Worm (Caenorhabditis elegans): ENCODE data around the gene Y57A10A.27.

The Y57A10A.27 gene

DNA sequence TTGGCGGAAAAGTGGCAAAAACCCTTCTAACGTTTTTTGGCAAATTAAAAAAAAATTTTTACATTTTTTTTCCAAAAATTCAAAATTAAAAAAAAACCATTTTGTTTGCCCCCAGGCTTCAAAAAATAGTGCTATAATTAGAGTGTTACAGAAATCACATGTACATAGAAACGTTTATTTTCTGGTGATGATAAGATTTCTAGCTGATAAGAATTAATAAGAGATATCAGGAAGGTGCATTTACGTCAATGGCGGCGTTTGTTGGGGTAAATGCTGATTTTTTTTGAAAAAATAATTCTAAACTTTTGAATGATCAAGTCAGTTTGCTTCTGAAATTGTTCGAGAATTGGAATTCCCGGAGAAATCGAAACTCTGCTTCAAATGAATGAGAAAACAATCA lies 8.0 kb downstream of the Y57A10A.27 start:
- TF ChIP-seq unc-62 (GFP tag; optimal IDR thresholded peaks at IDR 0.05), result no peak

- TF ChIP-seq unc-62 (GFP tag; optimal IDR thresholded peaks at IDR 0.05), result no peak
Observed at ce11 chrII:12266145-12266544, 8.7 kb downstream of the Y57A10A.27 start, which contains the start of gene tric-1B.1. tric-1B.1 (minus strand) TSS chrII:12266245.

ce11 chrII:12264847-12265246 lies 10.0 kb downstream of the Y57A10A.27 start:
- no peak for TF ChIP-seq unc-62 (GFP tag; optimal IDR thresholded peaks at IDR 0.05)

DNA sequence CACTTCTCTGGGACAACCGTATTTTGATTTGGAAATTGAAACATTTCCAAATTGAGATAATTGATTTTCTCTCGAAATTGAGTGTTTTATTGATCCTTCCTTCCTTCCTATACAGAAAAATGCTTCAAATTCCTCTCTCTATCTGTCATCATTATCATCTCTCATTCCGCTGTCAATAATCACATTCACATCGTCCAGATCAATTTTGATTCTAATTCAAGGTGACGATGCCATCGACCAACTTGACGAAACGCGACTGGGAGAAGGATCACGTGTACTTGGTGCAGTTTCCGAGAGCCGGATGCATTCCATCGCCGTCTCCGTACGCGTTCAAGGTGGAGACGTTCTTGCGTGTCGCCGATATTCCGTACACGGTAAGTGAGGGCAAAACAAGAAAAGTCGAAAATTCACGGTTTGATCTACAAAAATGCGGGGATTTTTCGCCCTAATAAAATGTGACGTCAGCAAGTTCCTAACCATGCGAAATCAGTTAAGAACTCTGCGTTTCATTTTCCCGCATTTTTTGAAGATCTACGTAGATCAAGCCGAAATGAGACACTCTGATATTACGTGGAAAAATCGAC lies 10.8 kb downstream of the Y57A10A.27 start, which contains the start of gene faxc-1:
faxc-1 (plus strand) TSS at position 222 of the 584 bp plus-strand sequence.
- TF ChIP-seq unc-62 (GFP tag; optimal IDR thresholded peaks at IDR 0.05), result no peak

DNA sequence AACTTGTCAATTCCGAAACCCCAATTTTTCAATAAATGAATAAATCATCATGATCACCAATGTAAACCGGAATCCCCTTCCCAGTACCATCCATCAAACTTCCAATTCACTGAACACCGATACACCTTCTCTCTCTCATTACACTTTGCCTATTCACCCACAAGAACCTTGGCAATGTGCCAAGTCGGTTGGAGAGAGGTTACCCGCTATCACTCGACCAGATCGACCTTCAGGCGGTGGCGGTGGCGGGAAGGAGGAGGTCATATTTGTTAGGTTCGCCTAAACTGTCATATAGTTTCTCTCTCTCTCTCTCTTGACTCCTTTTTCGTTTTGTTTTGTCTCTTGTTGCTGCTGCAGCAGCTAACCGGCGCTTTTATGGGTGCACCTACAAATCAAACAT lies 12.3 kb downstream of the Y57A10A.27 start:
- no peak for TF ChIP-seq unc-62 (GFP tag; optimal IDR thresholded peaks at IDR 0.05)

- no peak for TF ChIP-seq unc-62 (GFP tag; optimal IDR thresholded peaks at IDR 0.05)
Observed at ce11 chrII:12261147-12261821, 13.6 kb downstream of the Y57A10A.27 start.

DNA sequence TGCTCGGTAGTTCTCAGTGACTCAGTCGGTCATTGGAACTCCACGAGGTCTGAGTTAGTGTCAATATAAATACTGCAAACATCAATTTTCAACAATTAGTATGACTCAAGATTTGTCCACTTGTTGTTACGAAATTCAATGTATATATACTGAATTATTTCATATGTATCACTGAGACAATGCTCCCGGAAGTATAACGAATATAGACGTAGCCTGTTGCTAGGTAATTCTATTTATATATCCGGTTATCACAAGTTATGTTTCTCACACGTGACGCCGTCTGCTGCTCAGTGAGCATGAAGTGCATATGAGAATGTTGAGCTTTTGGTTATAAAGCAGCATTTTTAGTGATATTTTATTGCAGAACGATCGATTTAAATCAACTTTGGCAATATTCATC lies 14.3 kb downstream of the Y57A10A.27 start:
- no peak for TF ChIP-seq unc-62 (GFP tag; optimal IDR thresholded peaks at IDR 0.05)

DNA sequence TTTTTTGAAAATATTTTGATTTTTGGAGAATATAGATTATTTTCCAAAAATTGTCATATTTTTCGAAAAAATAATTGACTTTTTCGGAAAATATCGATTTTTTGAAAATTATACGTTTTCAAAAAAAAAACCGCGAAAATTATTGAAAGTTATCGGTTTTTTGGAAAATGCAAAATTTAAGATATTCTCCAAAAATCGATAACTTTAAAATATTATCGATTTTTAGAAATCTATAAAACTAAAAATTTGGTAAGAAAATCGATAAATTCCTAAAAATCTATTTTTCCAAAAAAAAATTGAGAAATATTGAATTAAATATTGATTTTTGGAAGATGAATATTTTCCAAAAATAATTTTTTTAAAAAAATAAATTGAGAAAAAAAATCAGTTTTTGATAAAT lies 17.7 kb downstream of the Y57A10A.27 start:
- no peak for TF ChIP-seq unc-62 (GFP tag; optimal IDR thresholded peaks at IDR 0.05)

DNA sequence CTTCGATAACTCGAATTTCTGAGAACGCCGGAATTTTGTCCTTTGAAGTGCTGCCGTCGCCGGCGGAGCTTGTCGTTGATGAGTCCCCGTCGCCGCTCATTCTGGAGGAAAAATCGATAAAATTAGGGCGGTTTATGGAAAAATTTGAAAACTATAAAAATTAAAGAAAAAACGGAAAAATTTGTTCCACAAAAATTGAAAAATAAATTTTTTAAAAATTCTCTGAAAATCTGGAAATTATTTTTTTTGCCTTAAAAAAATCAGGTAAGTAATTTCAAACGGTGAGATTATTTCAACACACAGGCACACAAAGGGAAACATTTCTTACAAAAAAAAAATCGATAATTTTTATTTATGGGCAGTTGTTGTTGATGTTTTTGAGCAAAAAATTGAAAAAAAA lies 18.3 kb downstream of the Y57A10A.27 start, which contains the start of gene parn-2:
parn-2 (minus strand) TSS at position 101 of the 400 bp plus-strand sequence.
- TF ChIP-seq unc-62 (GFP tag; optimal IDR thresholded peaks at IDR 0.05), result no peak

- TF ChIP-seq unc-62 (GFP tag; optimal IDR thresholded peaks at IDR 0.05), result no peak
Observed at ce11 chrII:12255545-12256233, 19.2 kb downstream of the Y57A10A.27 start.

DNA sequence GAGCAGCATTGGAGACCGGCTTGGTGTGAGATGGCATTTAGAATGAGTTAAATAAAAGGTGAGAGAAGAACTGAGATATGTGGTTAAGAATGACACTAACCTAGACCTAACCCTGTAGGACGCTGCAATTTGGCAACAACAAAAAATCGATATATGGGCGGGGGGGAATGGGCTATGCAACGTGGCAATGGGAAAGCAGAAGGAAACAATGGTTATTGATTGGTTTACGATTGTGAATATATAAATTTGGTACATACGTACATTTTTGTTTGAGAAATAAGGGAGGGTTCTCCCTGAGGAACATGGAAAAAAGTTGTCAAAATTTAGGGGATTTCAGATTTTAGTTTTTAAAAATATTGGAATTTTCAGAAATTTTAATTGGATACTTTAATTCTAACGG lies 25.8 kb downstream of the Y57A10A.27 start, which contains the start of gene tag-276:
tag-276 (minus strand) TSS at position 101 of the 400 bp plus-strand sequence.
- TF ChIP-seq unc-62 (GFP tag; optimal IDR thresholded peaks at IDR 0.05), result no peak

DNA sequence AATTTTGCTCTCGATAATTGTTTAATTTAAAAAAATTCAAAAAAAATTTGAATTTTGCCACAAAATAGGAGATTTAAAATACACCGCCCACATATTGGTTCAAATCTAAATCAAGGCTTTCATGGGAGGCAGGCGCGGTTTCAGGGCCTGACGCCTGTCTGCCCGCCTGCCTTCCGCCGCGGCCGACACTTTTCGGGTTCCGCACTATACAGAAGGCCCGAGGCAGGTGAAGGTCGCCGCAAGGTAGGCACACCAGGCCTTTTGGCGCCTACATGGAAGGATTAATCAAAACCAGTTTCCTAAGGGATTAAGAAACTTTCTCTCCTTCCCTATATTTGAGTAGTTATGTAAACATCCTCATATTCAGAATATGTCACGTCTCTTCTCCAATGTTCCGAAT lies 32.3 kb downstream of the Y57A10A.27 start, which contains the start of gene Y57A10A.24:
Y57A10A.24 (plus strand) TSS at position 396 of the 400 bp plus-strand sequence.
- TF ChIP-seq unc-62 (GFP tag; optimal IDR thresholded peaks at IDR 0.05), result no peak

- no peak for TF ChIP-seq unc-62 (GFP tag; optimal IDR thresholded peaks at IDR 0.05)
Observed at ce11 chrII:12241792-12242191, 33.1 kb downstream of the Y57A10A.27 start.

DNA sequence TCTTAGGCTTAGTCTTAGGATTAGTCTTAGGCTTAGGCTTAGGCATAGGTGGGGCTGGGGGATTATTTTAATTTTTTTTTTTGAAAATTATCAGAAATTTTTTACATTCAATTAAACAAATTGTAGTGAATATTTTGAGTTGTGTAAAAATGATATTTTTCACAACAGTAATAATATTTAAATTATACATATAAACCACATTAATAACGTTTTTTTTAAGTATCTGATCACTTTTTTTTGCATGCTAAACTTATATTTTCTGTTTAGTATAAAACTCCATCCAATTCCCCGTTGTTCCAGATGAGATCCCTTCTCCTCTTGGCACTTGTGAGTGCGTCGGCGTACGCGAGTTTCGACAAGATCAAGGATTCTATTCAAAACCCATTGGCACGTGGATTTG lies 34.8 kb downstream of the Y57A10A.27 start, which contains the start of gene txdc-12.1:
txdc-12.1 (plus strand) TSS at position 301 of the 400 bp plus-strand sequence.
- no peak for TF ChIP-seq unc-62 (GFP tag; optimal IDR thresholded peaks at IDR 0.05)

DNA sequence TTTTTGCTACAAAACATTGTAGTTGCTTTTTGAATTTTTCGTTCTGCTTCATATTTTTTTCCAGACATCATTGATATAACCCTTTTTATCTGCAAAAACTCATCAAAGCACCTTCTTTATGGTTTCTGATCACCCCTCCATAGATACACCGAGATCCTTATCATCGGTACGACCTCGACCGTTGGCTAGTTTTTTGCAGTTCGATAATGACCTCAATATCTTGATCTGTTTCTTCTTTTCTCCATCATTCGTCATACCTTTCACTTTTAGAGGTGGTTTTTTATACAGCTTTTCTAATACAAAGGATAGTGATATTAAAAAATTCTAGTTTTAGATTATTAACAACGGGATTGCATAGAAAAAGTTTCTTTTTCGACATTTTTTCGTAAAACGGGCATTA lies 35.4 kb downstream of the Y57A10A.27 start:
- TF ChIP-seq unc-62 (GFP tag; optimal IDR thresholded peaks at IDR 0.05), result no peak

DNA sequence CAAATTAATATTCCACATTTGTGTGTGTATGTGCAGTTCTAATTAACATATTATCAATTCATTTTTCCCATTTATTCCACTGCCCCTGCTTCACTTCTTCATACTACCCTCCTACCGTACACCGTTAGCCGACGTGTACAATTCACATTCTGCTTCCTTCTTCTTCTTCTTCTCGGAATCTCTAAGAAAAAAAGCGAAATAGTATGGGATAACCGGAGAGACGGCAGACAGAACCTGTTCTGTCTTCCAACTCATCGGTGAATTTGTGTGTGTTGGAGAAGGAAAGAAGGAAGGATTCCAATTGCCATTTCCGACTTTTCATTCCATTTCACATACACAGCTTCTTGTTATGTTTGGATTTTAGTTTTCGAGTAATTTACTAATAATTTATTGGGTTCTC lies 37.3 kb downstream of the Y57A10A.27 start:
- TF ChIP-seq unc-62 (GFP tag; optimal IDR thresholded peaks at IDR 0.05), result no peak
